Worm (Caenorhabditis elegans) whole organism, L3 larva: ENCODE data around the gene Y53G8AR.1.

ENCODE experiments used
- R02D3.7 ChIP-seq: fragments of 150-350 bp; optimal IDR thresholded peaks from 2 replicates; lab custom pipeline; 2014; ENCODE audit warnings: missing biosample characterization, missing genetic modification characterization
- aly-2 ChIP-seq: fragments of 150-350 bp; optimal IDR thresholded peaks from 2 replicates; lab custom pipeline; 2014; ENCODE audit warnings: missing biosample characterization, missing genetic modification characterization
- ama-1 ChIP-seq: fragments of 150-350 bp; optimal IDR thresholded peaks from 2 replicates; lab custom pipeline; 2018
- ceh-28 ChIP-seq: fragments of 150-350 bp; optimal IDR thresholded peaks from 2 replicates; lab custom pipeline; 2014; ENCODE audit warnings: missing biosample characterization, missing genetic modification reagents, missing genetic modification characterization
- ceh-82 ChIP-seq: fragments of 150-350 bp; optimal IDR thresholded peaks from 2 replicates; lab custom pipeline; 2014; ENCODE audit warnings: missing biosample characterization, missing genetic modification characterization
- ceh-9 ChIP-seq: sonication (generic microtip); optimal IDR thresholded peaks from 2 replicates; lab custom pipeline; 2018; ENCODE audit warnings: missing biosample characterization, missing genetic modification characterization
- egl-27 ChIP-seq: sonication (generic microtip); optimal IDR thresholded peaks from 4 replicates; lab custom pipeline; 2017; ENCODE audit warnings: missing biosample characterization, missing genetic modification reagents, missing genetic modification characterization
- elt-3 ChIP-seq, 3 experiments: fragments of 150-350 bp in 1 of 3; sonication (generic microtip) in 2 of 3; optimal IDR thresholded peaks; 2 replicates in 2 of 3; 4 replicates in 1 of 3; lab custom pipeline; 2014 to 2017; ENCODE audit warnings: missing biosample characterization in 3 of 3, missing genetic modification characterization in 3 of 3
- eor-1 ChIP-seq, 2 experiments: fragments of 150-350 bp; optimal IDR thresholded peaks; 2 replicates each; lab custom pipeline; 2014 to 2018; ENCODE audit warnings: missing biosample characterization in 2 of 2, missing genetic modification characterization in 2 of 2
- fkh-10 ChIP-seq: sonication (generic microtip); optimal IDR thresholded peaks from 2 replicates; lab custom pipeline; 2017; ENCODE audit warnings: missing biosample characterization, missing genetic modification reagents, missing genetic modification characterization
- fos-1 ChIP-seq: fragments of 150-350 bp; optimal IDR thresholded peaks from 2 replicates; lab custom pipeline; 2014; ENCODE audit warnings: missing biosample characterization, missing genetic modification characterization
- hmg-11 ChIP-seq: sonication (generic microtip); optimal IDR thresholded peaks from 2 replicates; lab custom pipeline; 2016; ENCODE audit warnings: missing genetic modification characterization, missing compliant biosample characterization
- jun-1 ChIP-seq: fragments of 150-350 bp; optimal IDR thresholded peaks from 2 replicates; lab custom pipeline; 2014; ENCODE audit warnings: missing biosample characterization, missing genetic modification reagents, missing genetic modification characterization
- lin-15B ChIP-seq: fragments of 150-350 bp; optimal IDR thresholded peaks from 2 replicates; lab custom pipeline; 2014; ENCODE audit warnings: missing biosample characterization, missing genetic modification characterization
- lin-39 ChIP-seq: fragments of 150-350 bp; optimal IDR thresholded peaks from 2 replicates; lab custom pipeline; 2018; ENCODE audit warnings: missing biosample characterization, missing genetic modification reagents, missing genetic modification characterization
- mdl-1 ChIP-seq: fragments of 150-350 bp; optimal IDR thresholded peaks from 2 replicates; lab custom pipeline; 2014; ENCODE audit warnings: missing biosample characterization, missing genetic modification characterization
- mml-1 ChIP-seq: fragments of 150-350 bp; sonication (generic microtip); optimal IDR thresholded peaks from 3 replicates; lab custom pipeline; 2014; ENCODE audit warnings: missing biosample characterization, missing genetic modification characterization
- nfya-1 ChIP-seq: sonication (generic microtip); optimal IDR thresholded peaks from 2 replicates; lab custom pipeline; 2017; ENCODE audit warnings: missing genetic modification characterization, mild to moderate bottlenecking, missing compliant biosample characterization, antibody characterized with exemption, moderate library complexity; ENCODE audit not compliant: insufficient read depth
- nhr-12 ChIP-seq: fragments of 150-350 bp; optimal IDR thresholded peaks from 2 replicates; lab custom pipeline; 2014; ENCODE audit warnings: missing biosample characterization, missing genetic modification characterization
- nhr-23 ChIP-seq: fragments of 150-350 bp; optimal IDR thresholded peaks from 2 replicates; lab custom pipeline; 2014; ENCODE audit warnings: missing biosample characterization, missing genetic modification reagents, missing genetic modification characterization
- nhr-237 ChIP-seq: fragments of 150-350 bp; optimal IDR thresholded peaks from 2 replicates; lab custom pipeline; 2014; ENCODE audit warnings: missing biosample characterization, missing genetic modification characterization
- nhr-25 ChIP-seq: sonication (generic microtip); optimal IDR thresholded peaks from 2 replicates; lab custom pipeline; 2017; ENCODE audit warnings: missing biosample characterization, missing genetic modification characterization
- nhr-28 ChIP-seq: fragments of 150-350 bp; optimal IDR thresholded peaks from 2 replicates; lab custom pipeline; 2014; ENCODE audit warnings: missing biosample characterization, missing genetic modification characterization
- nhr-43 ChIP-seq: sonication (generic microtip); optimal IDR thresholded peaks from 2 replicates; lab custom pipeline; 2016; ENCODE audit warnings: mild to moderate bottlenecking, missing genetic modification characterization, missing compliant biosample characterization; ENCODE audit not compliant: poor library complexity, severe bottlenecking
- nhr-67 ChIP-seq: fragments of 150-350 bp; optimal IDR thresholded peaks from 2 replicates; lab custom pipeline; 2014; ENCODE audit warnings: missing biosample characterization, missing genetic modification characterization
- nhr-76 ChIP-seq: fragments of 150-350 bp; sonication (generic microtip); optimal IDR thresholded peaks from 5 replicates; lab custom pipeline; 2014; ENCODE audit warnings: missing biosample characterization, missing genetic modification characterization
- nhr-77 ChIP-seq: fragments of 150-350 bp; optimal IDR thresholded peaks from 2 replicates; lab custom pipeline; 2014; ENCODE audit warnings: missing biosample characterization, missing genetic modification characterization
- pha-4 ChIP-seq: fragments of 150-350 bp; optimal IDR thresholded peaks from 2 replicates; lab custom pipeline; 2014; ENCODE audit warnings: missing biosample characterization, missing genetic modification reagents, missing genetic modification characterization
- pqm-1 ChIP-seq: fragments of 150-350 bp; optimal IDR thresholded peaks from 2 replicates; lab custom pipeline; 2017; ENCODE audit warnings: missing biosample characterization, missing genetic modification characterization, inconsistent platforms
- sea-2 ChIP-seq: fragments of 150-350 bp; sonication (generic microtip); optimal IDR thresholded peaks from 4 replicates; lab custom pipeline; 2014; ENCODE audit warnings: missing biosample characterization, missing genetic modification reagents, missing genetic modification characterization
- snpc-4 ChIP-seq: fragments of 150-350 bp; optimal IDR thresholded peaks from 2 replicates; lab custom pipeline; 2014; ENCODE audit warnings: missing biosample characterization, missing genetic modification characterization
- ztf-4 ChIP-seq: fragments of 150-350 bp; optimal IDR thresholded peaks from 2 replicates; lab custom pipeline; 2014; ENCODE audit warnings: missing biosample characterization, missing genetic modification characterization

Gene Y53G8AR.1

ce11 chrIII:3310876-3311597 lies 21.8 kb upstream of the Y53G8AR.1 start, which contains the start of gene ral-1:
ral-1 (plus strand) TSS chrIII:3311310.
- peak; percentile 30 for TF ChIP-seq hmg-11 (tag; lab: Kevin White, UChicago)
- peak; percentile 78 for TF ChIP-seq ceh-28 (tag; lab: Kevin White, UChicago)
- TF ChIP-seq pqm-1 (tag; lab: Kevin White, UChicago) = peak; percentile 4
- peak; percentile 22 for TF ChIP-seq nfya-1 (tag; lab: Kevin White, UChicago)
- peak; percentile 4 for TF ChIP-seq pha-4
- no peak for TF ChIP-seq fkh-10
- TF ChIP-seq, all 47 proteins: peak for 5

- no peak for TF ChIP-seq aly-2 (tag; lab: Kevin White, UChicago)
- TF ChIP-seq nhr-76 (tag; lab: Kevin White, UChicago) = no peak
These were observed 21.2 kb upstream of the Y53G8AR.1 start for ce11 chrIII:3311607-3312006.

ce11 chrIII:3312111-3312510 lies 20.7 kb upstream of the Y53G8AR.1 start:
- TF ChIP-seq mml-1 (no peak), sea-2 (GFP tag; lab: Kevin White, UChicago) (no peak), ama-1 (lab: Kevin White, UChicago) (no peak)

- TF ChIP-seq elt-3 (tag; optimal IDR thresholded peaks at IDR 0.05; lab: Kevin White, UChicago) = no peak
- TF ChIP-seq ceh-9 = no peak
- no peak for TF ChIP-seq pqm-1 (tag; lab: Kevin White, UChicago)
- TF ChIP-seq eor-1 (tag; optimal IDR thresholded peaks at IDR 0.05; lab: Kevin White, UChicago) = no peak
- TF ChIP-seq nhr-237 (tag; lab: Kevin White, UChicago) = no peak
- TF ChIP-seq nhr-12 = no peak
- no peak for TF ChIP-seq nhr-28 (tag; lab: Kevin White, UChicago)
- TF ChIP-seq nfya-1 (tag; lab: Kevin White, UChicago) = no peak
- TF ChIP-seq snpc-4 (tag; lab: Kevin White, UChicago) = no peak
- no peak for TF ChIP-seq egl-27 (tag; lab: Kevin White, UChicago)
- TF ChIP-seq fos-1 (tag; lab: Kevin White, UChicago) = no peak
- TF ChIP-seq R02D3.7 (tag; lab: Kevin White, UChicago) = peak; percentile 9
- TF ChIP-seq ceh-82 (tag; lab: Kevin White, UChicago) = no peak
- TF ChIP-seq ztf-4 = peak; percentile 25
- TF ChIP-seq lin-15B (tag; lab: Kevin White, UChicago) = no peak
- TF ChIP-seq jun-1 (tag; lab: Kevin White, UChicago) = no peak
- TF ChIP-seq nhr-76 (tag; lab: Kevin White, UChicago) = no peak
These were observed 14.9 kb upstream of the Y53G8AR.1 start for ce11 chrIII:3317887-3318286.

- TF ChIP-seq mdl-1 (tag; lab: Kevin White, UChicago) (no peak), nhr-23 (tag; lab: Kevin White, UChicago) (no peak), nhr-25 (tag; lab: Kevin White, UChicago) (no peak), nhr-12 (no peak), pqm-1 (tag; lab: Kevin White, UChicago) (no peak), nhr-43 (tag; lab: Kevin White, UChicago) (no peak), ceh-82 (tag; lab: Kevin White, UChicago) (no peak), ceh-28 (tag; lab: Kevin White, UChicago) (no peak), jun-1 (tag; lab: Kevin White, UChicago) (no peak), lin-39 (tag; lab: Kevin White, UChicago) (no peak), nhr-67 (no peak), nhr-28 (tag; lab: Kevin White, UChicago) (no peak), nhr-77 (tag; lab: Kevin White, UChicago) (no peak)
These were observed 11.7 kb upstream of the Y53G8AR.1 start, which contains the start of gene Y53G8AR.9 for ce11 chrIII:3321145-3321544. Y53G8AR.9 (minus strand) TSS chrIII:3321245.
